Fruit fly (Drosophila melanogaster) S2 (cell line): ENCODE results near the gene CG45105.
"Not testable (repeated sequence)": the region's sequence is repeated elsewhere in the genome, so short reads cannot be mapped to it uniquely, and the experiment has no call there.

ENCODE experiments used
- CG8478 ChIP-seq: fragments of >200 bp; optimal IDR thresholded peaks from 2 replicates; lab custom pipeline; 2018
- CTCF ChIP-seq, 2 experiments: fragments of >200 bp; optimal IDR thresholded peaks; 2 replicates each; lab custom pipeline; 2018

DNA sequence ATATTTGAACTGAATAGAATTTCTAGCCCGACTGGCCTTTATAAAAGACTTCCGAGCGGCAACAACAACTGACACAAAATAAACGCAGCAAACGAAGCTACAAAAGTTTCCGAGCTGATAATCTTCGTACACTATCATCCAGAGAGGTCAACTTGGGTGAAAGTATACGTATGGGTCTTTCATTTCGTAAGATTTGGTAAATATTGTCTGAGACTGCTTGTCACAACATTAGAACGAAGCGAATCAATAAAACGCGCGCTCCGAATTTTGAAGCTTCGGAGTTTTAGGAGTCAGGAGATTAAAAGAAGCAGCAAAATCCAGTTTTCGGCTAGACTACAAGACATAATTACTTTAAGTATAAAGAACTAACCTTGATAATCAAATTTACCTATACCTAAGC, 13.3 kb downstream of the CG45105 start, which contains the start of gene glob1:
- not testable (repeated sequence) for TF ChIP-seq CG8478; CTCF (optimal IDR thresholded peaks at IDR 0.05; lab: Kevin White, UChicago)
